Worm (Caenorhabditis elegans): ENCODE measurements around the gene ZK686.3.

The ZK686.3 gene

ce11 chrIII:7719364-7719936 is 49.4 kb downstream of the ZK686.3 start, which contains the start of gene ncl-1 (continued):
- TF ChIP-seq rnt-1 (tag; optimal IDR thresholded peaks at IDR 0.05): peak; percentile 12
- peak; percentile 18 for TF ChIP-seq ama-1 (optimal IDR thresholded peaks at IDR 0.05)
- TF ChIP-seq mep-1 (tag; optimal IDR thresholded peaks at IDR 0.05): peak; percentile 7
- TF ChIP-seq sup-37 (GFP tag; optimal IDR thresholded peaks at IDR 0.05): no peak
- no peak for TF ChIP-seq pax-3 (tag; optimal IDR thresholded peaks at IDR 0.05)
- TF ChIP-seq F16B12.6 (tag; optimal IDR thresholded peaks at IDR 0.05): no peak
- no peak for TF ChIP-seq ceh-88 (GFP tag; IDR thresholded peaks at IDR 0.05)
- TF ChIP-seq mab-9 (GFP tag; IDR thresholded peaks at IDR 0.05): no peak
- TF ChIP-seq lin-14 (GFP tag; optimal IDR thresholded peaks at IDR 0.05): peak; percentile 42
- no peak for TF ChIP-seq sox-4 (tag; optimal IDR thresholded peaks at IDR 0.05)
- TF ChIP-seq nhr-47 (tag; optimal IDR thresholded peaks at IDR 0.05): no peak
- TF ChIP-seq mdl-1 (tag; optimal IDR thresholded peaks at IDR 0.05): no peak
- no peak for TF ChIP-seq egl-13 (tag; optimal IDR thresholded peaks at IDR 0.05)
- TF ChIP-seq lir-3 (tag; optimal IDR thresholded peaks at IDR 0.05; ENCODE audit: poor library complexity): no peak
- TF ChIP-seq tlp-1 (tag; optimal IDR thresholded peaks at IDR 0.05): no peak
- no peak for TF ChIP-seq alr-1 (tag; optimal IDR thresholded peaks at IDR 0.05; ENCODE audit: borderline replicate concordance)
- peak; percentile 19 to 54 for TF ChIP-seq lin-35 (GFP tag; optimal IDR thresholded peaks at IDR 0.05)
- TF ChIP-seq snu-23 (GFP tag; optimal IDR thresholded peaks at IDR 0.05): peak; percentile 23
- TF ChIP-seq unc-98 (GFP tag; IDR thresholded peaks at IDR 0.05): no peak
- TF ChIP-seq elt-3 (tag; optimal IDR thresholded peaks at IDR 0.05): no peak
- TF ChIP-seq efl-3 (GFP tag; optimal IDR thresholded peaks at IDR 0.05): no peak
- TF ChIP-seq unc-30 (tag; optimal IDR thresholded peaks at IDR 0.05): no peak
- no peak for TF ChIP-seq sptf-1 (tag; optimal IDR thresholded peaks at IDR 0.05)
- TF ChIP-seq aly-2 (tag; optimal IDR thresholded peaks at IDR 0.05): no peak
- TF ChIP-seq unc-86 (tag; optimal IDR thresholded peaks at IDR 0.05): no peak
- no peak for TF ChIP-seq nhr-237 (tag; optimal IDR thresholded peaks at IDR 0.05)
- TF ChIP-seq elt-2 (tag; optimal IDR thresholded peaks at IDR 0.05): peak; percentile 19
- TF ChIP-seq mef-2 (tag; optimal IDR thresholded peaks at IDR 0.05): no peak
- no peak for TF ChIP-seq pag-3 (tag; optimal IDR thresholded peaks at IDR 0.05; ENCODE audit: borderline replicate concordance, insufficient read depth)
- no peak for TF ChIP-seq fkh-8 (tag; optimal IDR thresholded peaks at IDR 0.05)
- no peak for TF ChIP-seq fos-1 (tag; optimal IDR thresholded peaks at IDR 0.05)

- peak; percentile 73 for TF ChIP-seq nhr-77 (tag; optimal IDR thresholded peaks at IDR 0.05)
- peak; percentile 82 for TF ChIP-seq nhr-85 (tag)
- no peak for TF ChIP-seq snpc-4 (tag; optimal IDR thresholded peaks at IDR 0.05)
- peak; percentile 63 for TF ChIP-seq C34B4.2 (tag; optimal IDR thresholded peaks at IDR 0.05)
- TF ChIP-seq blmp-1 (tag; optimal IDR thresholded peaks at IDR 0.05): peak; percentile 79
- peak; percentile 44 to 56 (median 52) for TF ChIP-seq dpl-1 (GFP tag; optimal IDR thresholded peaks at IDR 0.05)
- no peak for TF ChIP-seq tlp-1 (tag; optimal IDR thresholded peaks at IDR 0.05)
- TF ChIP-seq jun-1 (tag; optimal IDR thresholded peaks at IDR 0.05): no peak
- peak in 5 of 6 experiments; percentile 34 to 71 (median 49) for TF ChIP-seq elt-3 (tag; optimal IDR thresholded peaks at IDR 0.05)
- no peak for TF ChIP-seq hpl-2 (GFP tag; optimal IDR thresholded peaks at IDR 0.05)
- no peak for TF ChIP-seq skn-1 (tag; optimal IDR thresholded peaks at IDR 0.05)
- TF ChIP-seq C04F5.9 (tag; optimal IDR thresholded peaks at IDR 0.05): no peak
- TF ChIP-seq unc-30 (tag; optimal IDR thresholded peaks at IDR 0.05): no peak
- TF ChIP-seq F16B12.6 (tag; optimal IDR thresholded peaks at IDR 0.05): no peak
- TF ChIP-seq mef-2 (tag; optimal IDR thresholded peaks at IDR 0.05): peak; percentile 11
- no peak for TF ChIP-seq hlh-17 (GFP tag; optimal IDR thresholded peaks at IDR 0.05; ENCODE audit: borderline replicate concordance)
- TF ChIP-seq nhr-11 (tag; optimal IDR thresholded peaks at IDR 0.05): no peak
- no peak for TF ChIP-seq egl-13 (tag; optimal IDR thresholded peaks at IDR 0.05)
- TF ChIP-seq ceh-88 (GFP tag; IDR thresholded peaks at IDR 0.05): no peak
- peak; percentile 41 for TF ChIP-seq nhr-47 (tag; optimal IDR thresholded peaks at IDR 0.05)
- no peak for TF ChIP-seq unc-86 (tag; optimal IDR thresholded peaks at IDR 0.05)
- TF ChIP-seq tbx-2 (tag; optimal IDR thresholded peaks at IDR 0.05): peak; percentile 62
- no peak for TF ChIP-seq unc-98 (GFP tag; IDR thresholded peaks at IDR 0.05)
- peak; percentile 62 for TF ChIP-seq nhr-19 (GFP tag; conservative IDR thresholded peaks at IDR 0.05)
- peak; percentile 90 for TF ChIP-seq snu-23 (GFP tag; optimal IDR thresholded peaks at IDR 0.05)
- no peak for TF ChIP-seq fos-1 (tag; optimal IDR thresholded peaks at IDR 0.05)
- TF ChIP-seq ceh-82 (tag; optimal IDR thresholded peaks at IDR 0.05): peak in 2 of 3 experiments; percentile 13 to 47
- TF ChIP-seq nhr-84 (tag; optimal IDR thresholded peaks at IDR 0.05): no peak
- peak; percentile 40 for TF ChIP-seq elt-2 (tag; optimal IDR thresholded peaks at IDR 0.05)
- TF ChIP-seq efl-1 (optimal IDR thresholded peaks at IDR 0.05): peak; percentile 38 to 43
- TF ChIP-seq efl-1 (GFP tag; optimal IDR thresholded peaks at IDR 0.05 in 1 of 2): peak; percentile 19 to 92
- peak in 1 of 2 experiments; percentile 82 for TF ChIP-seq mdl-1 (tag; optimal IDR thresholded peaks at IDR 0.05)
- no peak for TF ChIP-seq pqm-1 (tag; optimal IDR thresholded peaks at IDR 0.05)
Measured at ce11 chrIII:7718318-7718717, 50.5 kb downstream of the ZK686.3 start.

Measured in whole organism, L1 larva.